Fruit fly (Drosophila melanogaster) S2 (cell line): ENCODE data around the gene dib.

Experiments used
- CG8478 ChIP-seq: fragments of >200 bp; optimal IDR thresholded peaks from 2 replicates; lab custom pipeline; 2018
- CTCF ChIP-seq, 2 experiments: fragments of >200 bp; optimal IDR thresholded peaks; 2 replicates each; lab custom pipeline; 2018

Gene dib

dm6 chr3L:4061921-4062474 is at the start of gene dib:
dib (plus strand) TSS chr3L:4062292.
- TF ChIP-seq CG8478 (lab: Kevin White, UChicago) (no peak), CTCF (optimal IDR thresholded peaks at IDR 0.05; lab: Kevin White, UChicago) (no peak)

DNA sequence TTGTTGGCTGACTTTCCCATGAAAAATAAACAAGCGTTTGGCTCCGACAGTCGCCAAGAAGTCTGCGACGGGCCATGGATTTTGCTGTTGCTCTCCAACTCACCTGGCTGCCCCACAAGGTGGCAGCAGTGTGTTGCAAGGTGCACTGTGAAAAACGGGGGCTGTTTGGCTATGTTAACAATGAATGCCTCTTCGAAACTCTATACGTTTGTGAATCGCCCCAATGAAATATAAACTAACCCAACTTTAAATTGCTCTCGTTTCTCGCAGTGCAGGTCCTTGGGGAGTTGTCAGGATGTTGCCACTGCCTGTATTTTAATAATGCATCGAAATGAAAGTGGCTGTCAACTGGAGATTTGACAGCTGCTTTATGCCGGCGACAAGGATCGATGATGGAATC is 47.7 kb upstream of the dib start:
- TF ChIP-seq CG8478 (lab: Kevin White, UChicago), result no peak
- TF ChIP-seq CTCF (optimal IDR thresholded peaks at IDR 0.05; lab: Kevin White, UChicago), result no peak

DNA sequence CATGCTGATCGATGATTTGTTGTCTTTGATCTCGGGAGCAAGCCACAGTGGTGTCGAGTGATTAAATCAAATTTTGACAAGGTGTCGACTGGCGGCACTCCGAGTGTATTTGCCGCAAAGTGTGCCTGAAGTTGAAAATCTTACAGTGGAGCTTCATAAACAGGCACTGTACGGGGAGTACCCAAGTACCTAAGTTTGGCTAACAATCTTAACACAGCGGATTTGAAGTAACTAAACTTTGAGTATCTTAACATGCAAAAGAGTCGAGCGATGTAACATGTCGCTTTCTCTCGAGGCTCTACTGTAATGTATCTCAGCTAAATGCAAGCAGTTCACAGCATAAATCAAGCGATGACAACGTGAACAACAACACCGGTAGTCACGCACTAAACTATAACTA is 45.3 kb upstream of the dib start:
- TF ChIP-seq CTCF (optimal IDR thresholded peaks at IDR 0.05; lab: Kevin White, UChicago), result no peak
- TF ChIP-seq CG8478 (lab: Kevin White, UChicago), result no peak

- TF ChIP-seq CTCF (optimal IDR thresholded peaks at IDR 0.05; lab: Kevin White, UChicago) (no peak), CG8478 (lab: Kevin White, UChicago) (no peak)
Observed at dm6 chr3L:4018228-4018928, 43.7 kb upstream of the dib start, which contains the start of gene FoxL1. FoxL1 (plus strand) TSS chr3L:4018878.

DNA sequence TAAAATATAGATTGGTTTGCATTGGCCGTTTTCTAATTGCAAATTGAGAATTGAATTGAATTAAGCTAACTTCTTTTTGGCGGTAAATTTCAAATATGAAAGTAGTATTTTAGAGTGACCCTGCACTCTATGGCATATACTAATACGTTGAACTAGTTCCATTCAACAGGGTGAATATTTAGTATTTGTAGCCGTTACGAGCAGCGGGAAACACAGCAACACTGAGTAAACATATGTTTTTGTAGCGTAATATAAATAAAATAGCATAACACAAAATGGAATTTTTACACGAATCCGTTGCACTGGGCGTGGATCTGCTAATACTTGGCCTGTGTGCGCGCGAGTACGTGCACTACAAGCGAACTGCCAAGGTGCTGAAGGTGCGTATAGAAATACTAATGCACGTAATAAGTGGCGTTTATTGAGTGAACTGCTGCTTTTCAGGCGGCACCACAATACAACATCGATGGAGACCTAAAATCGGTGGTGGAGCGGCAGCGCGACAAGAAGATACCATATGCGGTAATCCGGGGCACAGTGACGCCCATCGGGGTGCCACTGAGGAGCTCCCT is 40.7 kb upstream of the dib start, which contains the start of gene Mul1:
Gene Mul1 (plus strand): TSS at position 198 of the 572 bp plus-strand sequence.
- TF ChIP-seq CTCF (optimal IDR thresholded peaks at IDR 0.05; lab: Kevin White, UChicago) (no peak), CG8478 (lab: Kevin White, UChicago) (no peak)

dm6 chr3L:4024464-4024863 is 37.6 kb upstream of the dib start:
- TF ChIP-seq CTCF (optimal IDR thresholded peaks at IDR 0.05; lab: Kevin White, UChicago) (no peak), CG8478 (lab: Kevin White, UChicago) (no peak)

DNA sequence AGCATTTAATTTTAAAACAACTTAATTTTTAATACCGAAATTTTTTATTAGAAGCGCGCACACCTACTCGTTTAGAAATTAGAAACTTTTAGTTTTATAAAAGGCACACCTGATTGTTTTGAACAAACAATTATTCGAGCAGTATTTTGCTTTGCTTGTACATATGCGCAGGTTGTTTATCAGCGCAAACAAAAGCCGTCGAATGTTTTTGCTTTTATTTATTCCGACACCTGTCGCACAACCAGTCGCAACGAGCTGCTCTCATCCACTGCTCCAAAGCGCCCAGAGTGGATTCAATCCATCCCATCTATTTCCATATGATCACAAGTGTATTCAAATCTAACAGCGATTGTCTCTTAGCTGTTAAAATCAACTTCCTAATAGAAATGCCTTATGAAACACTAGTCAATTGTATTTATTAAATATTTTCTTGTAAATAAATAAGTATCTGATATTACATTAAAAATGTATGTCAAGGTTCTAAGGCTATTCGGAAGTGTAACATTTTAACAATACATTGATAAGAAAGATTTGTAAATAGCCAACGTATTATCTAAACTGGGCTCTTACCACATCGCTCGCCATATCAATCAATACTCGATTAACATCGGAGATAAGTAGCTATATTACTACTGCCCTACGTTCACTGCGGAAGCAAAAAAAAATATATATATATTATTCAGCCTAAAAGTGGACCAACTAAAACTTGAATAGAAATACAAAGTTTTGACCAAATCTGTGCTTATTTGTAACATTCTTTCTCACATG is 36.2 kb upstream of the dib start, which contains the start of gene CG11594:
Gene CG11594 (minus strand): TSS at position 274 of the 768 bp plus-strand sequence.
- TF ChIP-seq CTCF (optimal IDR thresholded peaks at IDR 0.05; lab: Kevin White, UChicago) (no peak), CG8478 (lab: Kevin White, UChicago) (no peak)

dm6 chr3L:4026506-4026868 is 35.6 kb upstream of the dib start, which contains the start of gene Gr64a:
Gr64a (plus strand) TSS chr3L:4026769.
- TF ChIP-seq CTCF (optimal IDR thresholded peaks at IDR 0.05; lab: Kevin White, UChicago) (no peak), CG8478 (lab: Kevin White, UChicago) (no peak)

DNA sequence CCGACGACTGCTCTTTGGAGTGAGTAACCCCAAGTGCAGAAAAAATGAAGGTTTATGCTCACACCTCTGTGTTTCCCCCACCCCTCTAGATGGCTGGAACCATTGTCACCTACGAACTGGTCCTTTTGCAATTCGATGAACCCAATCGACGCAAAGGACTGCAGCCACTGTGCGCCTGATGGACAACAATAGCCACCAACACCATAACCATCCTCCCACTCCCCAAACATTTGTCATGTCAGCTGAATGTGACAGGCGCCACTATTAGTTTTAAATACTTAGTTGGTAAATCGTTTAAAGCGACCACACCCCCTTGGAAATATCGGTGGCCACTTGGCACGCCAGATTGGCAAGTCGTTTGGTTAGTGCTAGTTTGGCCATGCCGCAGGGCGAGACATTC is 33.8 kb upstream of the dib start, which contains the start of the genes Gr64b and Gr64c:
Gene Gr64b (plus strand): TSS at position 301 of the 400 bp plus-strand sequence.
Gene Gr64c (plus strand): TSS at position 301 of the 400 bp plus-strand sequence.
- no peak for TF ChIP-seq CG8478 (lab: Kevin White, UChicago)

- no peak for TF ChIP-seq CTCF (optimal IDR thresholded peaks at IDR 0.05; lab: Kevin White, UChicago)
- no peak for TF ChIP-seq CG8478 (lab: Kevin White, UChicago)
Observed at dm6 chr3L:4031762-4032161, 30.3 kb upstream of the dib start, which contains the start of the genes Gr64d and Gr64e. Gr64d (plus strand) TSS chr3L:4032062. Gr64e (plus strand) TSS chr3L:4032141.

dm6 chr3L:4035499-4035898 is 26.6 kb upstream of the dib start, which contains the start of gene Gr64f:
Gr64f (plus strand) TSS chr3L:4035799.
- no peak for TF ChIP-seq CTCF (optimal IDR thresholded peaks at IDR 0.05; lab: Kevin White, UChicago)
- no peak for TF ChIP-seq CG8478 (lab: Kevin White, UChicago)

DNA sequence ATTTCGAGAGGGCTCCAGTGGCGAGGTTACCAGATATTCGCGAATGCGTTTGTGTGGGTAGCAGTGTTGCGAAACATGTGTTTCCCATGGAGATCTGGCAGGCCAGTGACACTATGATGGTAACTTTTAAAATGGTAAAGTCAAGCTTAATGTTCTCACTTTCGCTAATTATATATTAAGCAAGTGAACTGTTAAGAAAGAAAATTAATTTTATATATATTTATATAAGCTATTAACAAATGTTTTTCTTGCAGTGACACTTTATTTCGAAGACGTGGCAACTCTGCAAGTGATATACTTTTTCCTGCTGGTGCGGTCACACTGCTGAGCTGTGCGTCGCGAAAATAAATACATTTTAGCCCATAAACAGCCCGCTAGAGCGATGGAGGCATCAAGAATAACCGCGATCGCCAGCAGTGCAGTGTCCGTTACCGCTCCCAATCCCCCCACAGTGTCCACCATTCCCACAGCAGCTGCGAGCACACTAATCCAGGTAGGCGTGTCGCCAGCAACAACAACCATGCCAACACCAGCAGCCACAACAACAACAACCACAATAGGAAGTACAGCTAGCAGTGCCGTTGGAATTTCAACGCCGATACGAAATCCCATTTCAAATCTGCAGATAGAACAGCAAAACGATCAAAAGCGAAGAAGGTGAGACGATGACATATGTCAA is 21.7 kb upstream of the dib start, which contains the start of the genes CG11593 and Rcd5:
Gene CG11593 (minus strand): TSS at position 236 of the 679 bp plus-strand sequence.
Gene Rcd5 (plus strand): TSS at position 283 of the 679 bp plus-strand sequence.
- no peak for TF ChIP-seq CTCF (optimal IDR thresholded peaks at IDR 0.05; lab: Kevin White, UChicago)

- no peak for TF ChIP-seq CG8478 (lab: Kevin White, UChicago)
Observed at dm6 chr3L:4044497-4044896, 17.6 kb upstream of the dib start.

DNA sequence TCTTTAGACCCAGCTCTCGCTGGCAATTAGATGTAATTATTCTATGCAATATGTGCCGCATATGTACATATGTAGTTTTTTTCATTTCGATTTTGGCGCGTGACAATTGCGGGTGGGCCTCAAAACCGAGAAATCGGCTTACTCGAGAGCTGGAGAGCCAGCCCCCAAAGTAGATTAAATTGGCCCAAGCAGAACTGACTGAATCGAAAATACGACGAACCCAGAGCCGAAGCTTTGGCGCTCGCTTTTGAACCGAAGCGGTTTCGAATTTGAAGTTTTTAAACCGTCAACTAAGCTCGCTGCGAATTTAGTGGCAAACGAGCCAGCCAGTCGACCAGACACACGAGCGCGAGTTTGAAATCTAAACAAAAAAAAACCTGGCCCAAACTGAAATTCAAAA is 15.8 kb upstream of the dib start, which contains the start of gene CG1136:
Gene CG1136 (plus strand): TSS at position 308 of the 400 bp plus-strand sequence.
- TF ChIP-seq CTCF (optimal IDR thresholded peaks at IDR 0.05; lab: Kevin White, UChicago), result no peak
- no peak for TF ChIP-seq CG8478 (lab: Kevin White, UChicago)
